Fruit fly (Drosophila melanogaster): Measurements from ENCODE around the gene Veneno.

Veneno gene

dm6 chr3R:8356626-8357290, 5.6 kb downstream of the Veneno start, which contains the start of gene stck:
stck (plus strand) TSS chr3R:8356978.
- peak; percentile 8 for TF ChIP-seq woc (GFP tag; optimal IDR thresholded peaks at IDR 0.05)
- TF ChIP-seq psq (GFP tag; optimal IDR thresholded peaks at IDR 0.05) = no peak
- TF ChIP-seq Rel (GFP tag; optimal IDR thresholded peaks at IDR 0.05) = no peak
- TF ChIP-seq Rel (tag; optimal IDR thresholded peaks at IDR 0.05) = peak; percentile 78
- TF ChIP-seq Myc (optimal IDR thresholded peaks at IDR 0.05) = peak; percentile 95
- TF ChIP-seq dl (GFP tag; optimal IDR thresholded peaks at IDR 0.05; ENCODE audit: insufficient read depth in 1 of 2, partially characterized antibody in 2 of 2) = peak in 1 of 2 experiments; percentile 15
- peak; percentile 47 for TF ChIP-seq h (GFP tag; optimal IDR thresholded peaks at IDR 0.05)

- peak; percentile 12 for TF ChIP-seq woc (GFP tag; optimal IDR thresholded peaks at IDR 0.05)
- TF ChIP-seq dmrt93B (GFP tag; optimal IDR thresholded peaks at IDR 0.05) = no peak
- peak; percentile 38 for TF ChIP-seq OdsH (GFP tag; optimal IDR thresholded peaks at IDR 0.05)
- peak; percentile 67 for TF ChIP-seq fru (GFP tag; optimal IDR thresholded peaks at IDR 0.05)
- no peak for TF ChIP-seq N (GFP tag; optimal IDR thresholded peaks at IDR 0.05)
- TF ChIP-seq Vsx2 (GFP tag; optimal IDR thresholded peaks at IDR 0.05; ENCODE audit: partially characterized antibody) = no peak
- TF ChIP-seq jim (GFP tag; optimal IDR thresholded peaks at IDR 0.05) = no peak
- TF ChIP-seq Dif (GFP tag; optimal IDR thresholded peaks at IDR 0.05; ENCODE audit: partially characterized antibody) = no peak
- no peak for TF ChIP-seq Abd-B (GFP tag; optimal IDR thresholded peaks at IDR 0.05)
- TF ChIP-seq sv (GFP tag; optimal IDR thresholded peaks at IDR 0.05) = peak; percentile 95
- TF ChIP-seq Myc (optimal IDR thresholded peaks at IDR 0.05) = no peak
- TF ChIP-seq h (GFP tag; optimal IDR thresholded peaks at IDR 0.05) = peak; percentile 72
- no peak for TF ChIP-seq lola (GFP tag; optimal IDR thresholded peaks at IDR 0.05)
- no peak for TF ChIP-seq CG9705 (GFP tag; optimal IDR thresholded peaks at IDR 0.05)
- TF ChIP-seq dl (GFP tag; optimal IDR thresholded peaks at IDR 0.05; ENCODE audit: insufficient read depth in 1 of 2, partially characterized antibody in 2 of 2) = no peak
- TF ChIP-seq tai (GFP tag; optimal IDR thresholded peaks at IDR 0.05) = no peak
- peak; percentile 11 for TF ChIP-seq Hnf4 (GFP tag; optimal IDR thresholded peaks at IDR 0.05)
- no peak for TF ChIP-seq Hr83 (GFP tag; optimal IDR thresholded peaks at IDR 0.05; ENCODE audit: poor library complexity, severe bottlenecking)
- TF ChIP-seq Jra (GFP tag; optimal IDR thresholded peaks at IDR 0.05) = no peak
- no peak for TF ChIP-seq Dfd (GFP tag; optimal IDR thresholded peaks at IDR 0.05)
- peak; percentile 61 for TF ChIP-seq rgr (GFP tag; optimal IDR thresholded peaks at IDR 0.05)
- TF ChIP-seq br (GFP tag; optimal IDR thresholded peaks at IDR 0.05) = peak; percentile 57
- peak; percentile 4 for TF ChIP-seq sage (GFP tag; optimal IDR thresholded peaks at IDR 0.05)
- TF ChIP-seq pan (optimal IDR thresholded peaks at IDR 0.05) = no peak
- TF ChIP-seq foxo (GFP tag; optimal IDR thresholded peaks at IDR 0.05) = peak in 1 of 2 experiments; percentile 54
- TF ChIP-seq Rel (GFP tag; optimal IDR thresholded peaks at IDR 0.05) = no peak
- no peak for TF ChIP-seq Rel (tag; optimal IDR thresholded peaks at IDR 0.05)
- no peak for TF ChIP-seq GATAd (GFP tag; optimal IDR thresholded peaks at IDR 0.05)
- TF ChIP-seq CG32264 (GFP tag; optimal IDR thresholded peaks at IDR 0.05) = peak; percentile 44
- TF ChIP-seq CrebA (GFP tag; optimal IDR thresholded peaks at IDR 0.05; ENCODE audit: borderline replicate concordance) = no peak
- TF ChIP-seq Sp1 (GFP tag; optimal IDR thresholded peaks at IDR 0.05) = no peak
- no peak for TF ChIP-seq Mio (GFP tag; optimal IDR thresholded peaks at IDR 0.05)
- no peak for TF ChIP-seq dsf (GFP tag; optimal IDR thresholded peaks at IDR 0.05; ENCODE audit: borderline replicate concordance)
- TF ChIP-seq brk (GFP tag; optimal IDR thresholded peaks at IDR 0.05) = peak; percentile 26
- peak; percentile 50 for TF ChIP-seq ey (GFP tag; optimal IDR thresholded peaks at IDR 0.05)
- no peak for TF ChIP-seq usp (GFP tag; optimal IDR thresholded peaks at IDR 0.05)
- TF ChIP-seq Hr78 (GFP tag; optimal IDR thresholded peaks at IDR 0.05) = no peak
- peak; percentile 25 for TF ChIP-seq HLH106 (tag; optimal IDR thresholded peaks at IDR 0.05)
- peak; percentile 9 for TF ChIP-seq psq (GFP tag; optimal IDR thresholded peaks at IDR 0.05)
Measured at dm6 chr3R:8355579-8355978, 6.8 kb downstream of the Veneno start.
